Worm (Caenorhabditis elegans): ENCODE data around the gene marc-1.

marc-1 gene

ce11 chrV:9786721-9787131, 47.2 kb downstream of the marc-1 start, which contains the start of gene F46B6.6 (continued):
- TF ChIP-seq ztf-3 (GFP tag; optimal IDR thresholded peaks at IDR 0.05) (peak; percentile 8), nfya-2 (GFP tag; IDR thresholded peaks at IDR 0.05) (no peak), zfh-2 (GFP tag; conservative IDR thresholded peaks at IDR 0.05) (no peak), let-526 (GFP tag; IDR thresholded peaks at IDR 0.05) (no peak), lag-1 (GFP tag; IDR thresholded peaks at IDR 0.05) (no peak), bed-1 (GFP tag; IDR thresholded peaks at IDR 0.05) (no peak), F57A8.1 (GFP tag; optimal IDR thresholded peaks at IDR 0.05) (no peak), akir-1 (GFP tag; optimal IDR thresholded peaks at IDR 0.05) (no peak), lin-35 (GFP tag; optimal IDR thresholded peaks at IDR 0.05) (peak in 1 of 3 experiments; percentile 24), Y53F4B.3 (GFP tag; IDR thresholded peaks at IDR 0.05) (no peak), ceh-79 (tag; optimal IDR thresholded peaks at IDR 0.05) (no peak), pbrm-1 (GFP tag; IDR thresholded peaks at IDR 0.05) (0 out of 2 replicates have a peak, but pooled peaks have one; percentile 19), F10E7.11 (tag; optimal IDR thresholded peaks at IDR 0.05) (peak; percentile 13), B0035.1 (tag; optimal IDR thresholded peaks at IDR 0.05) (peak; percentile 3), B0336.3 (GFP tag; IDR thresholded peaks at IDR 0.05) (peak; percentile 47; the same call in 1 of the 2 replicates), F37B4.10 (GFP tag; IDR thresholded peaks at IDR 0.05) (no peak), F39B2.1 (GFP tag; IDR thresholded peaks at IDR 0.05) (no peak), ets-4 (GFP tag; optimal IDR thresholded peaks at IDR 0.05) (no peak), rcor-1 (GFP tag; IDR thresholded peaks at IDR 0.05) (no peak), Y95B8A.8 (GFP tag; IDR thresholded peaks at IDR 0.05) (no peak), C17E4.6 (GFP tag; IDR thresholded peaks at IDR 0.05) (no peak), madf-10 (tag; optimal IDR thresholded peaks at IDR 0.05) (no peak), hmg-20 (GFP tag; IDR thresholded peaks at IDR 0.05) (no peak), T26A5.8 (tag; optimal IDR thresholded peaks at IDR 0.05) (no peak), ceh-27 (GFP tag; optimal IDR thresholded peaks at IDR 0.05) (no peak), K11D2.4 (GFP tag; IDR thresholded peaks at IDR 0.05) (peak; percentile 41; the same call in 1 of the 2 replicates), rpc-1 (optimal IDR thresholded peaks at IDR 0.05) (no peak), rpc-1 (tag; optimal IDR thresholded peaks at IDR 0.05) (no peak), ztf-26 (tag; optimal IDR thresholded peaks at IDR 0.05) (no peak), snpc-1.1 (tag; optimal IDR thresholded peaks at IDR 0.05; ENCODE audit: insufficient read depth) (peak; percentile 11), dpff-1 (tag; optimal IDR thresholded peaks at IDR 0.05) (no peak), lsy-27 (tag; optimal IDR thresholded peaks at IDR 0.05; ENCODE audit: borderline replicate concordance, insufficient read depth) (no peak), attf-5 (GFP tag; optimal IDR thresholded peaks at IDR 0.05) (peak; percentile 41), fkh-3 (tag; optimal IDR thresholded peaks at IDR 0.05) (no peak), hlh-12 (tag; optimal IDR thresholded peaks at IDR 0.05) (no peak), nhr-80 (tag; optimal IDR thresholded peaks at IDR 0.05) (no peak), ztf-18 (tag; optimal IDR thresholded peaks at IDR 0.05) (no peak), nfya-1 (tag; optimal IDR thresholded peaks at IDR 0.05; ENCODE audit: borderline replicate concordance, insufficient read depth) (no peak), nhr-120 (GFP tag; IDR thresholded peaks at IDR 0.05) (no peak), mel-28 (tag; optimal IDR thresholded peaks at IDR 0.05; ENCODE audit: borderline replicate concordance) (no peak), pha-4 (tag; optimal IDR thresholded peaks at IDR 0.05) (no peak), C06A6.2 (GFP tag; conservative IDR thresholded peaks at IDR 0.05) (0 out of 2 replicates have a peak, but pooled peaks have one; percentile 10), F49E8.2 (tag; optimal IDR thresholded peaks at IDR 0.05; ENCODE audit: insufficient read depth) (peak; percentile 53), aptf-3 (GFP tag; IDR thresholded peaks at IDR 0.05) (no peak), B0261.1 (tag; optimal IDR thresholded peaks at IDR 0.05) (no peak), dox-1 (GFP tag; IDR thresholded peaks at IDR 0.05) (no peak), tlf-1 (GFP tag; optimal IDR thresholded peaks at IDR 0.05) (peak; percentile 12), K12H6.12 (tag; optimal IDR thresholded peaks at IDR 0.05) (no peak), hsf-1 (GFP tag; IDR thresholded peaks at IDR 0.05) (peak; percentile 68), hlh-26 (GFP tag; conservative IDR thresholded peaks at IDR 0.05) (no peak)

All from whole organism, young adult.